Worm (Caenorhabditis elegans) whole organism, mixed stage, embryonic: ENCODE data around the gene cal-5.

Source experiments
- M03D4.4 ChIP-seq: sonication (generic microtip); optimal IDR thresholded peaks from 2 replicates; lab custom pipeline; 2017; ENCODE audit warnings: mild to moderate bottlenecking, missing genetic modification characterization, missing compliant biosample characterization
- ceh-83 ChIP-seq: fragments of 200-800 bp; sonication (Bioruptor generic); optimal IDR thresholded peaks from 2 replicates; lab custom pipeline; 2018; ENCODE audit warnings: mild to moderate bottlenecking, missing genetic modification characterization, missing compliant biosample characterization
- ces-1 ChIP-seq: fragments of 150-350 bp; optimal IDR thresholded peaks from 2 replicates; lab custom pipeline; 2014; ENCODE audit warnings: missing biosample characterization, missing genetic modification reagents, missing genetic modification characterization
- lsy-2 ChIP-seq: fragments of 150-350 bp; optimal IDR thresholded peaks from 2 replicates; lab custom pipeline; 2014; ENCODE audit warnings: missing biosample characterization, missing genetic modification characterization
- mep-1 ChIP-seq: fragments of 150-350 bp; optimal IDR thresholded peaks from 2 replicates; lab custom pipeline; 2017; ENCODE audit warnings: missing biosample characterization, missing genetic modification reagents, missing genetic modification characterization, inconsistent platforms
- nhr-12 ChIP-seq: fragments of 150-350 bp; optimal IDR thresholded peaks from 2 replicates; lab custom pipeline; 2014; ENCODE audit warnings: missing biosample characterization, missing genetic modification characterization
- nhr-2 ChIP-seq: fragments of 150-350 bp; optimal IDR thresholded peaks from 2 replicates; lab custom pipeline; 2014; ENCODE audit warnings: missing biosample characterization, missing genetic modification characterization
- nhr-237 ChIP-seq: fragments of 150-350 bp; optimal IDR thresholded peaks from 2 replicates; lab custom pipeline; 2014; ENCODE audit warnings: missing biosample characterization, missing genetic modification characterization
- nhr-28 ChIP-seq: fragments of 150-350 bp; optimal IDR thresholded peaks from 2 replicates; lab custom pipeline; 2014; ENCODE audit warnings: missing biosample characterization, missing genetic modification characterization
- sptf-1 ChIP-seq: sonication (generic microtip); optimal IDR thresholded peaks from 2 replicates; lab custom pipeline; 2017; ENCODE audit warnings: mild to moderate bottlenecking, missing genetic modification characterization, moderate library complexity, missing compliant biosample characterization
- tbx-8 ChIP-seq: fragments of 200-800 bp; sonication (Bioruptor generic); optimal IDR thresholded peaks from 2 replicates; lab custom pipeline; 2018; ENCODE audit warnings: mild to moderate bottlenecking, missing genetic modification characterization, moderate library complexity, missing compliant biosample characterization
- unc-62 ChIP-seq: fragments of 150-350 bp; optimal IDR thresholded peaks from 2 replicates; lab custom pipeline; 2014; ENCODE audit warnings: missing biosample characterization, missing genetic modification reagents, missing genetic modification characterization
- zip-8 ChIP-seq: fragments of 150-350 bp; optimal IDR thresholded peaks from 2 replicates; lab custom pipeline; 2014; ENCODE audit warnings: missing biosample characterization, missing genetic modification characterization
- ztf-11 ChIP-seq: fragments of 150-350 bp; optimal IDR thresholded peaks from 2 replicates; lab custom pipeline; 2014; ENCODE audit warnings: missing biosample characterization, missing genetic modification characterization

DNA sequence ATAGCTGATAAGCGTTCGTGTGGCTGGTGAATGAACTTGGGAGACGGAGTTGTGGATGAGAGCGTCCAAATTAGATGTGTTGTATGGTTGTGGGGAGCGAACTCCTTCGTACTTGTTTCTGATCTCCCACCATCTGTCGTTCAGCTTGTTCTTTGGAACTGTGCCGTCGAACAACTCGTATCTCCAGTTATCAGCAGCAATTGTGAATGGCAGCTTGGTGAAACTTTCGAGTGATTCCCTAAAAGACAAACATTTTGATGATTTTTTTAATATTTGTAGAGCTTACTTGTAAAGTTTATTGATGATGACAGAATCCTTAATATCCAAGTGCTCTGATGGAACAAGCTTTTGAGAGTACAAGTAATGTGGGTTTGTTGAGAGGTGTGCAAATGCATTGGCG is 16.2 kb upstream of the cal-5 start:
- TF ChIP-seq M03D4.4 (no peak), ztf-11 (no peak), ces-1 (GFP tag; lab: Kevin White, UChicago) (no peak), ceh-83 (no peak), nhr-28 (tag; lab: Kevin White, UChicago) (no peak), zip-8 (no peak), nhr-12 (tag; lab: Kevin White, UChicago) (no peak), nhr-2 (tag; lab: Kevin White, UChicago) (no peak), unc-62 (GFP tag; lab: Kevin White, UChicago) (no peak), mep-1 (no peak), sptf-1 (tag; lab: Kevin White, UChicago) (no peak), nhr-237 (tag; lab: Kevin White, UChicago) (no peak), tbx-8 (GFP tag; lab: Kevin White, UChicago) (no peak), lsy-2 (no peak)
